Worm (Caenorhabditis elegans) whole organism, early embryonic: ENCODE data around the gene acl-9.

Source experiments
- B0310.2 ChIP-seq: sonication (generic microtip); optimal IDR thresholded peaks from 2 replicates; lab custom pipeline; 2016; ENCODE audit warnings: mild to moderate bottlenecking, missing genetic modification characterization, missing compliant biosample characterization
- F13C5.2 ChIP-seq: sonication (generic microtip); optimal IDR thresholded peaks from 2 replicates; lab custom pipeline; 2017; ENCODE audit warnings: mild to moderate bottlenecking, missing genetic modification characterization, inconsistent platforms, missing compliant biosample characterization
- aly-1 ChIP-seq: sonication (generic microtip); optimal IDR thresholded peaks from 2 replicates; lab custom pipeline; 2016; ENCODE audit warnings: missing genetic modification characterization, missing compliant biosample characterization
- ama-1 ChIP-seq: fragments of 150-350 bp; optimal IDR thresholded peaks from 2 replicates; lab custom pipeline; 2014
- ceh-13 ChIP-seq: fragments of 200-800 bp; sonication (Bioruptor generic); optimal IDR thresholded peaks from 2 replicates; lab custom pipeline; 2018; ENCODE audit warnings: mild to moderate bottlenecking, missing genetic modification characterization, missing compliant biosample characterization
- ceh-36 ChIP-seq: sonication (generic microtip); optimal IDR thresholded peaks from 2 replicates; lab custom pipeline; 2016; ENCODE audit warnings: missing genetic modification characterization, inconsistent platforms, missing compliant biosample characterization
- flt-1 ChIP-seq: fragments of 200-800 bp; sonication (Bioruptor generic); IDR thresholded peaks from 2 replicates; pipeline ENCODE4 v1.3.6; 2022; ENCODE audit warnings: missing genetic modification characterization, missing compliant biosample characterization
- hmbx-1 ChIP-seq: sonication (generic microtip); optimal IDR thresholded peaks from 2 replicates; lab custom pipeline; 2016; ENCODE audit warnings: mild to moderate bottlenecking, missing genetic modification characterization, missing compliant biosample characterization
- hmg-4 ChIP-seq: fragments of 200-800 bp; sonication (Bioruptor generic); optimal IDR thresholded peaks from 2 replicates; lab custom pipeline; 2018; ENCODE audit warnings: mild to moderate bottlenecking, missing genetic modification characterization, missing compliant biosample characterization
- hnd-1 ChIP-seq: sonication (generic microtip); optimal IDR thresholded peaks from 2 replicates; lab custom pipeline; 2016; ENCODE audit warnings: missing genetic modification characterization, missing compliant biosample characterization
- pes-1 ChIP-seq: fragments of 200-800 bp; sonication (Bioruptor generic); IDR thresholded peaks from 2 replicates; pipeline ENCODE4 v1.3.6; 2022; ENCODE audit warnings: missing genetic modification reagents, missing genetic modification characterization, missing compliant biosample characterization
- scrt-1 ChIP-seq: fragments of 200-800 bp; sonication (Bioruptor generic); IDR thresholded peaks from 2 replicates; pipeline ENCODE4 v1.3.6; 2022; ENCODE audit warnings: missing genetic modification characterization, missing compliant biosample characterization
- sea-1 ChIP-seq: fragments of 200-800 bp; sonication (Bioruptor generic); conservative IDR thresholded peaks from 2 replicates; pipeline ENCODE4 v1.3.6; 2022; ENCODE audit warnings: missing genetic modification characterization, missing compliant biosample characterization
- tbx-11 ChIP-seq: fragments of 200-800 bp; sonication (Bioruptor generic); IDR thresholded peaks from 2 replicates; pipeline ENCODE4 v1.3.6; 2022; ENCODE audit warnings: missing genetic modification characterization, missing compliant biosample characterization
- tbx-37 ChIP-seq: fragments of 200-800 bp; sonication (Bioruptor generic); conservative IDR thresholded peaks from 2 replicates; pipeline ENCODE4 v1.3.6; 2022; ENCODE audit warnings: missing genetic modification reagents, missing genetic modification characterization, missing compliant biosample characterization

acl-9 gene

DNA sequence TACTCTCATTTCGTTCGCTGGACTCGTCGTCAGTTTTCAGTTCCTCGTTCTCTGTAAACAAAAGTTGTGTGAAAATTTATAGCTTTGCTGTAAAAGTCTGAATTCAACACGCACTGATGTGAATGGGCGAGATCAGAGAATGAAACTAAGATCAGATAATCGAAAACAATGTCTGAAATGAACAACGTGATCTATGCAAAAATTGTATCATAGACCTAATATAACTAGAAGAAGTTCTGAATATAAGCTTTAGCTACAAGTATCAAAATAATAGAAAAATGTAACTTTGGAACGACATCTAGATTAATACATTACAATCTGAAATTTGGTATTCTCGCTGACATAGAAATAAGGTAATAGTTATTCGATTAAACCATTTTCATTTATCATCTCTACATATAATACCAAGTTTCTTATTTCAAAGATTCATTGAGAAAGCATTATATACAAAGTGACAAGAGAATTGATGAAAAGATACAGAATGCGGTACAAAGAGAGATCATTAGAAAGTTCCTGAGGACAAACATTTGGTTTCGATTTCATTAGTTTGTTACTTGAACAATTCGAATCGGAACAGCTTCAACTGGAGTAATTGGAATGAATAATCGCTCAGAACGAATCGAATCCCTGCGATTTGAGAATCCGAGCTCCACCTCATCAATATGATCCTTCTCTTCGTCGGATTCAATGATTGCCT, 51.3 kb downstream of the acl-9 start, which contains the start of gene moc-2:
TSS of gene moc-2 (minus strand) at position 51 of the 697 bp plus-strand sequence.
- TF ChIP-seq aly-1 (tag; lab: Kevin White, UChicago) (no peak), ceh-13 (GFP tag; lab: Kevin White, UChicago) (no peak), F13C5.2 (tag; lab: Kevin White, UChicago) (no peak), hnd-1 (tag; lab: Kevin White, UChicago) (no peak), scrt-1 (no peak), flt-1 (GFP tag; lab: Robert Waterston, UW) (no peak), ama-1 (no peak), sea-1 (no peak), hmg-4 (GFP tag; lab: Kevin White, UChicago) (no peak), B0310.2 (no peak), pes-1 (no peak), tbx-37 (GFP tag; lab: Robert Waterston, UW) (no peak), ceh-36 (tag; lab: Kevin White, UChicago) (no peak), hmbx-1 (tag; lab: Kevin White, UChicago) (no peak), tbx-11 (GFP tag; lab: Robert Waterston, UW) (no peak)
